Worm (Caenorhabditis elegans) whole organism, midembryonic: ENCODE data around the gene M163.22.

Experiments used
- T22C8.4 ChIP-seq: fragments of 200-800 bp; sonication (Bioruptor generic); IDR thresholded peaks from 2 replicates; pipeline ENCODE4 v1.3.6; 2022; ENCODE audit warnings: missing genetic modification characterization, missing compliant biosample characterization
- cog-1 ChIP-seq: sonication (generic microtip); optimal IDR thresholded peaks from 2 replicates; lab custom pipeline; 2016; ENCODE audit warnings: missing genetic modification characterization, missing compliant biosample characterization
- flt-1 ChIP-seq: fragments of 200-800 bp; sonication (Bioruptor generic); IDR thresholded peaks from 2 replicates; pipeline ENCODE4 v1.3.6; 2022; ENCODE audit warnings: missing genetic modification characterization, missing compliant biosample characterization
- klf-2 ChIP-seq: fragments of 200-800 bp; sonication (Bioruptor generic); conservative IDR thresholded peaks from 2 replicates; pipeline ENCODE4 v1.3.6; 2022; ENCODE audit warnings: missing genetic modification reagents, missing genetic modification characterization, missing compliant biosample characterization
- med-1 ChIP-seq: sonication (generic microtip); optimal IDR thresholded peaks from 2 replicates; lab custom pipeline; 2017; ENCODE audit warnings: missing genetic modification characterization, mild to moderate bottlenecking, missing compliant biosample characterization, antibody characterized with exemption, missing genetic modification reagents; ENCODE audit not compliant: insufficient read depth
- ref-1 ChIP-seq: fragments of 200-800 bp; sonication (Bioruptor generic); conservative IDR thresholded peaks from 2 replicates; pipeline ENCODE4 v1.3.6; 2022; ENCODE audit warnings: missing genetic modification reagents, missing genetic modification characterization, missing compliant biosample characterization
- tab-1 ChIP-seq: fragments of 200-800 bp; sonication (Bioruptor generic); IDR thresholded peaks from 2 replicates; pipeline ENCODE4 v1.3.6; 2022; ENCODE audit warnings: missing genetic modification characterization, missing compliant biosample characterization
- ztf-23 ChIP-seq: fragments of 200-800 bp; sonication (Bioruptor generic); IDR thresholded peaks from 2 replicates; pipeline ENCODE4 v1.3.6; 2022; ENCODE audit warnings: missing genetic modification reagents, missing genetic modification characterization, missing compliant biosample characterization
- ztf-29 ChIP-seq: fragments of 200-800 bp; sonication (Bioruptor generic); IDR thresholded peaks from 2 replicates; pipeline ENCODE4 v1.3.6; 2022; ENCODE audit warnings: missing genetic modification reagents, missing genetic modification characterization, missing compliant biosample characterization

M163.22 gene

DNA sequence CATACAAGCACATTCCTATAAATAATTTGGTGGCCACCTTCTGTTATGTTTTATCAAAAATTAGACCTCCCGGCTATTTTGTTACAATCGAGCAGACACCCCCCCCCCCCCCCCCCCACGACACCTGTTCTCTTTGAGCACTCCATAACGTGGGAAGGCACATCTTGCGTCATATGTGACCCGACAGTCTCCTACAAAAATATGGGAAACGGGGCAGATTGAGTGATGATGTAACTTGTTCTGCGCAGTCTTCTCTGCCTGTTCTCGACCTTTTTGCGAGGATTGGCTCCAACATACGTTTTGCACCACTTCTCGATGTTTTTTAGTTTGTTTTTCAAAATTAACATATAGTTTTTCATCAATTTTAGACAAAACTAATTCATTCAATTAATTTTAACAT, 18.2 kb upstream of the M163.22 start:
- TF ChIP-seq ztf-29 (GFP tag; lab: Robert Waterston, UW) (no peak), ztf-23 (GFP tag; lab: Robert Waterston, UW) (no peak), flt-1 (GFP tag; lab: Robert Waterston, UW) (no peak), klf-2 (no peak), ref-1 (GFP tag; lab: Robert Waterston, UW) (no peak), med-1 (GFP tag; lab: Kevin White, UChicago) (no peak), T22C8.4 (GFP tag; lab: Robert Waterston, UW) (no peak), cog-1 (no peak), tab-1 (GFP tag; lab: Robert Waterston, UW) (no peak)

DNA sequence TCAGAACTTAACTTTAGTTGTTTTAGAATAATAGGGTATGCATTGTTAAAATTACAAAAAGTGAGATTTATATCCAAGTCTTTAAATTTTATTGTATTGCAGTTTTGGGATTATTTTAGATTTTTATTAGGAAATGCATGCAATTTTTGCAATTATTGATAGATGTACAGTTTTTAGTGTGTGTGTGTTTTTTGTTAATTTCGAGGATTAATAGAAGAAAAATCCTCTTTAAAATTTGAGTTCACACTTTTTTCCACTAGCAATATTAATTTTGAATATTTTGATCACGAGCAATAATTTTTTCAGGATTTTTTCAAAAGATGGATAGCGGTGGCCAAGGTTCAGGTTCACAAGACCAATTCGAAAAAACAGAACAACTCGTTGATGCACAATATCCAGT, 17.8 kb upstream of the M163.22 start, which contains the start of gene jmjd-3.2:
Gene jmjd-3.2 (plus strand): TSS at position 301 of the 400 bp plus-strand sequence.
- TF ChIP-seq T22C8.4 (GFP tag; lab: Robert Waterston, UW) (no peak), cog-1 (no peak), ref-1 (GFP tag; lab: Robert Waterston, UW) (no peak), tab-1 (GFP tag; lab: Robert Waterston, UW) (no peak), med-1 (GFP tag; lab: Kevin White, UChicago) (no peak), ztf-29 (GFP tag; lab: Robert Waterston, UW) (no peak), ztf-23 (GFP tag; lab: Robert Waterston, UW) (no peak), flt-1 (GFP tag; lab: Robert Waterston, UW) (no peak), klf-2 (no peak)

DNA sequence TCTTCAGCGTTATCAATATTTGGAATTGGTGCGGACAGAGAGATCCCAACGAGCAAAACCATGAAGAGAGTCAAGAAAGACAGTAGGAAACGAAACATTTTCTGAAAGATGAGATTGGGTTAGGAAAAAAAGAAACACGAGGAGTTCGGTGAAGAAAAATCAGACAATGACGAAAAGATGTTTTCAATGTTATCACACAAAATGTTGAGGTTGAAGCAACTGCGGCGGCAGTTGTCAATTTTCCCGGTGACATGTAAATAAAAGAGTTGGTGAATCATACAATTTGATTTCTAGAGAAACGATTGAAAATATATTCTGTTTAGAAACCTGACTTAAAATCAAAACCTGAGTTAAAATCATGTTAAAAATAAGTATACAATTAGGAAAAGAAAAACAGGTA, 12.0 kb upstream of the M163.22 start, which contains the start of gene F23D12.7:
Gene F23D12.7 (minus strand): TSS at position 101 of the 400 bp plus-strand sequence.
- TF ChIP-seq cog-1, result no peak
- TF ChIP-seq ztf-29 (GFP tag; lab: Robert Waterston, UW), result no peak
- TF ChIP-seq ref-1 (GFP tag; lab: Robert Waterston, UW), result no peak
- no peak for TF ChIP-seq flt-1 (GFP tag; lab: Robert Waterston, UW)

DNA sequence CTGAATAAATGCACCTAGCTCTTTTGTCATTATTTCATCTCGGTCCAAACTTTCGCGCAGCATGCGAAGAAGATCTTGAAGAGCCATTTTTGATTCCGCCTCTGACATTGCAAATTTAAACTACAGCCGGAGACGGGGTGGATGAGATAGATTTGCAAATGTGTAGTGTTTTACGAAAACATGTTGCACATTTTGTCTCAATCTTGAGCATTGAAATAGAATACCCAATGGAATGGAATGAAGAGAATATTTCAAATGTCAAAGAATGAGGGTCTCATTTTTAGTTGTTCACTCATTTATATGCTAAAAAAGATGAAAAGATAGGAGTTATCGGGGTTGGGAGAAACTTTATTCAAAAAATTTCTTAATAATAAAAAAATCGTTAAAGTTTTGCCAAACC, 10.3 kb upstream of the M163.22 start, which contains the start of gene Y66C5A.1:
Gene Y66C5A.1 (minus strand): TSS at position 101 of the 400 bp plus-strand sequence.
- TF ChIP-seq T22C8.4 (GFP tag; lab: Robert Waterston, UW) (no peak), ztf-23 (GFP tag; lab: Robert Waterston, UW) (no peak), ztf-29 (GFP tag; lab: Robert Waterston, UW) (no peak), med-1 (GFP tag; lab: Kevin White, UChicago) (no peak), cog-1 (no peak), klf-2 (no peak), tab-1 (GFP tag; lab: Robert Waterston, UW) (no peak), ref-1 (GFP tag; lab: Robert Waterston, UW) (no peak), flt-1 (GFP tag; lab: Robert Waterston, UW) (no peak)

DNA sequence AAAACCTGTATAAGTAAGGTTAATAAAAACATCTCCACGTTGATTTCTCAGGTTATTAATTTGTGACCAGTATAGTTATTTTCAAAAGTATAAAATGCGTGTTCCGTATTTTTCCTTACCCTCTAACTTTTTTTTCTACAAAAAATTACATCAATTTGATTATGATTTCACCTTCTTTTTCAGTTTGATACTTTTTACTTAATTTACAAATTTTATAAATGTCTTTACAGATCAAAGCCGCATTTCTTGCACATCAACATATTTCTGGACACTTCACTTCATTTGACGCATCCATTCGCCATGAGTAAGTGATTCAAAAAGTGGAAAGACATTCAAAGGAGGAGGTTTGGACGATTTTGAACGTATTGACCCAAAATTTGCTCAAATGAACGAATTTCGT, 5.3 kb upstream of the M163.22 start, which contains the start of gene Y66C5A.2:
Gene Y66C5A.2 (plus strand): TSS at position 301 of the 400 bp plus-strand sequence.
- TF ChIP-seq flt-1 (GFP tag; lab: Robert Waterston, UW), result no peak
- TF ChIP-seq ref-1 (GFP tag; lab: Robert Waterston, UW), result no peak
- no peak for TF ChIP-seq ztf-23 (GFP tag; lab: Robert Waterston, UW)
- no peak for TF ChIP-seq klf-2
- no peak for TF ChIP-seq med-1 (GFP tag; lab: Kevin White, UChicago)
- no peak for TF ChIP-seq ztf-29 (GFP tag; lab: Robert Waterston, UW)
- no peak for TF ChIP-seq tab-1 (GFP tag; lab: Robert Waterston, UW)
- no peak for TF ChIP-seq T22C8.4 (GFP tag; lab: Robert Waterston, UW)
- TF ChIP-seq cog-1, result no peak

DNA sequence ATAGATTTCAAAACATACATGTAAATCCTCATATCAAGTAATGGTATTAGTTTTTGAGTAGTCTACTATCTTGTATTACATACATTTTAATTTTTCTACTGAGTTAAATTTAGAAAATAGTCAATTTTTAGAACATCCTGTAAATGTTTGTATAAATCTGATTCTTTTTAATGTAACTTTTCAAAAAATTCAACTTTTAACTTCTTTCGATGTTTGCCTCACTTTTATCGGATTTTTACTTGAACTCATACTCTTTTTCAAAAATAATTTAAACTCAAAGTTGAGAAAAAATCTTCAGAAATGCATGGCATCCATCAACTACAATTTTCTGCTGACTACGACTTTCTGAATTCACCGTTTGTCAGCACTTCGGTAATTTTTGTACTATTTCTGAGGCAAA, 1.2 kb upstream of the M163.22 start, which contains the start of gene M163.7:
Gene M163.7 (plus strand): TSS at position 301 of the 400 bp plus-strand sequence.
- TF ChIP-seq ref-1 (GFP tag; lab: Robert Waterston, UW) (no peak), med-1 (GFP tag; lab: Kevin White, UChicago) (no peak), ztf-29 (GFP tag; lab: Robert Waterston, UW) (no peak), klf-2 (no peak), tab-1 (GFP tag; lab: Robert Waterston, UW) (no peak), T22C8.4 (GFP tag; lab: Robert Waterston, UW) (no peak), cog-1 (no peak)

DNA sequence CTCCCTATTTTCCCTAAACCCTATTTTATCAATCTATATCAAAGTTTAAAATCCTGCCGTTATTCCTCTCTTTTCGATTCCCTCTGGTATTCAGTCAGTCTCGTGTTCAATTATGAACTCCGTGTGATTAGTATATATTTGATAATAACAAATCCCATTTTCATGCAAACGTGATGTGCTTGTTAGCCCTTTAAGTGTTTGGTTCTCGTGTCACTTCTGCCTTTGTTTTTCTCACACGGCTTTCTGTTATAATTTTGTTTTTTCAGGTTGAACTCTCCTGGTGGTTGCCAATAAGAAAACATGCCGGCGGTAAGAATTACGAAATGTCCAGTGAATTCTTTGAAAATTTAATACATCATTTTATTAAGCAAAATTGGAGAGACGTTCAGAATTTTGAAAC, 839 bp downstream of the M163.22 start, which contains the start of gene M163.21:
Gene M163.21 (plus strand): TSS at position 301 of the 400 bp plus-strand sequence.
- no peak for TF ChIP-seq tab-1 (GFP tag; lab: Robert Waterston, UW)
- TF ChIP-seq klf-2, result no peak
- TF ChIP-seq cog-1, result no peak
- no peak for TF ChIP-seq flt-1 (GFP tag; lab: Robert Waterston, UW)
- no peak for TF ChIP-seq T22C8.4 (GFP tag; lab: Robert Waterston, UW)
- TF ChIP-seq ref-1 (GFP tag; lab: Robert Waterston, UW), result no peak
- TF ChIP-seq med-1 (GFP tag; lab: Kevin White, UChicago), result no peak
- no peak for TF ChIP-seq ztf-29 (GFP tag; lab: Robert Waterston, UW)
- no peak for TF ChIP-seq ztf-23 (GFP tag; lab: Robert Waterston, UW)

DNA sequence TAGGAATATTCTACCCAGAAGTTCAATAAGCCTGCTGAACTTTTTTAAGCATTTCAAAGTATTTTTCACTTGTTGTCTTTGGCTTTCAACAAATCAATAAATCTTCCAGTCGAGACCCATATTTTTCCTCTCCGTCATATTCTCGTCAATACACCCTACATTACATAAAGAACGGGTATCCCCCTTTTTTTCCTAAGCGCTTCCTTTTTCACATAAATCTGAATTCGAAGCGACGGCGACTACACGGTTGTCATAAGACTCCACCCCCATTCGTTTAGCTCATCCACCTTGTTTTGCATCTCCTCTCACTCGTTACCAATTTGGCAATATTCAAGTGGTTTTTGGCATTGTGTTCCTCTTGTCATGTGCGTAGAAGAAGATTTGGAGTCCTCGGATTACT, 3.6 kb downstream of the M163.22 start, which contains the start of gene M163.9:
Gene M163.9 (plus strand): TSS at position 301 of the 400 bp plus-strand sequence.
- TF ChIP-seq ztf-29 (GFP tag; lab: Robert Waterston, UW) (no peak), med-1 (GFP tag; lab: Kevin White, UChicago) (no peak), klf-2 (no peak), tab-1 (GFP tag; lab: Robert Waterston, UW) (no peak), ztf-23 (GFP tag; lab: Robert Waterston, UW) (no peak), cog-1 (no peak), T22C8.4 (GFP tag; lab: Robert Waterston, UW) (no peak)

DNA sequence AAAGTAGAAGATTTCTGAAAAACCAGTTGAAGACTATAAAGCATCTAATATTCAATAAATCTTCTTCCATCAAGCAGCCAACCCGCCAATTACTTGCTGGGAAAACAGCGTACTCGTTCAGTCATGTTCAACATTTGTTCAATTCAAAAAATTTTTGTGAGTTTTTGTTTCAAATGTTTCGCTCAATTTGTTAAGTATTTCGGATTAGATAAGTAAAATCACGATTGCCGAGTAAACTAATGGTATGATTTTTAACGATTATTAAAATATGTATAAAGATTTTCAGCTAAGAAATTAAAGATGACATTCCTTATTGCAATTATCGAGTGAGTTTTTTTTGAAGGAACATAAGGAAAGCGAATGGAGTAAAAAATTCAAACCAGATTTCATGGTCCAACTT, 5.0 kb downstream of the M163.22 start, which contains the start of gene M163.10:
Gene M163.10 (plus strand): TSS at position 301 of the 400 bp plus-strand sequence.
- TF ChIP-seq ztf-29 (GFP tag; lab: Robert Waterston, UW) (no peak), med-1 (GFP tag; lab: Kevin White, UChicago) (no peak), ref-1 (GFP tag; lab: Robert Waterston, UW) (no peak), klf-2 (no peak), cog-1 (no peak), flt-1 (GFP tag; lab: Robert Waterston, UW) (no peak), ztf-23 (GFP tag; lab: Robert Waterston, UW) (no peak), tab-1 (GFP tag; lab: Robert Waterston, UW) (no peak), T22C8.4 (GFP tag; lab: Robert Waterston, UW) (no peak)
